Worm (Caenorhabditis elegans) whole organism, late embryonic: Measurements from ENCODE around the gene fbxa-62.

ENCODE experiments used
- F13H6.1 ChIP-seq: sonication (generic microtip); optimal IDR thresholded peaks from 2 replicates; lab custom pipeline; 2016; ENCODE audit warnings: missing genetic modification characterization, missing compliant biosample characterization
- T23F11.4 ChIP-seq: fragments of 200-800 bp; sonication (Bioruptor generic); optimal IDR thresholded peaks from 2 replicates; lab custom pipeline; 2018; ENCODE audit warnings: mild to moderate bottlenecking, missing genetic modification characterization, missing compliant biosample characterization
- ceh-14 ChIP-seq: sonication (generic microtip); optimal IDR thresholded peaks from 2 replicates; lab custom pipeline; 2016; ENCODE audit warnings: missing genotype, missing genetic modification characterization, missing compliant biosample characterization
- ceh-19 ChIP-seq: fragments of 200-800 bp; sonication (Bioruptor generic); optimal IDR thresholded peaks from 2 replicates; lab custom pipeline; 2018; ENCODE audit warnings: mild to moderate bottlenecking, missing genetic modification characterization, missing compliant biosample characterization
- ceh-22 ChIP-seq: sonication (generic microtip); optimal IDR thresholded peaks from 2 replicates; lab custom pipeline; 2017; ENCODE audit warnings: missing biosample characterization, missing genetic modification characterization
- ceh-31 ChIP-seq: sonication (generic microtip); optimal IDR thresholded peaks from 2 replicates; lab custom pipeline; 2016; ENCODE audit warnings: missing genetic modification characterization, missing compliant biosample characterization
- ceh-34 ChIP-seq: sonication (generic microtip); optimal IDR thresholded peaks from 2 replicates; lab custom pipeline; 2016; ENCODE audit warnings: mild to moderate bottlenecking, missing genetic modification characterization, missing compliant biosample characterization
- ceh-45 ChIP-seq: fragments of 200-800 bp; sonication (Bioruptor generic); IDR thresholded peaks from 2 replicates; pipeline ENCODE4 v1.3.6; 2022; ENCODE audit warnings: missing genetic modification reagents, missing genetic modification characterization, missing compliant biosample characterization
- ceh-48 ChIP-seq: sonication (generic microtip); optimal IDR thresholded peaks from 2 replicates; lab custom pipeline; 2016; ENCODE audit warnings: missing genetic modification characterization, inconsistent platforms, missing compliant biosample characterization
- ceh-6 ChIP-seq: fragments of 200-800 bp; sonication (Bioruptor generic); optimal IDR thresholded peaks from 2 replicates; lab custom pipeline; 2018; ENCODE audit warnings: mild to moderate bottlenecking, missing genetic modification characterization, missing compliant biosample characterization
- che-1 ChIP-seq: sonication (generic microtip); optimal IDR thresholded peaks from 2 replicates; lab custom pipeline; 2016; ENCODE audit warnings: mild to moderate bottlenecking, missing genetic modification characterization, missing compliant biosample characterization
- elt-2 ChIP-seq: sonication (generic microtip); optimal IDR thresholded peaks from 2 replicates; lab custom pipeline; 2016; ENCODE audit warnings: missing genetic modification reagents, missing genetic modification characterization, missing compliant biosample characterization
- eyg-1 ChIP-seq: sonication (generic microtip); optimal IDR thresholded peaks from 2 replicates; lab custom pipeline; 2016; ENCODE audit warnings: missing genotype, missing genetic modification characterization, missing compliant biosample characterization
- fkh-10 ChIP-seq: fragments of 150-350 bp; optimal IDR thresholded peaks from 2 replicates; lab custom pipeline; 2014; ENCODE audit warnings: missing biosample characterization, missing genetic modification reagents, missing genetic modification characterization
- gmeb-2 ChIP-seq: sonication (generic microtip); optimal IDR thresholded peaks from 2 replicates; lab custom pipeline; 2016; ENCODE audit warnings: missing genetic modification characterization, inconsistent platforms, missing compliant biosample characterization
- hlh-30 ChIP-seq: sonication (generic microtip); optimal IDR thresholded peaks from 2 replicates; lab custom pipeline; 2017; ENCODE audit warnings: antibody characterized with exemption, missing genetic modification characterization, missing compliant biosample characterization; ENCODE audit not compliant: insufficient read depth
- lin-11 ChIP-seq: fragments of 200-800 bp; sonication (Bioruptor generic); optimal IDR thresholded peaks from 2 replicates; lab custom pipeline; 2018; ENCODE audit warnings: mild to moderate bottlenecking, missing genetic modification characterization, missing compliant biosample characterization
- nfya-1 ChIP-seq: sonication (generic microtip); optimal IDR thresholded peaks from 2 replicates; lab custom pipeline; 2017; ENCODE audit warnings: missing genetic modification characterization, mild to moderate bottlenecking, missing compliant biosample characterization, antibody characterized with exemption, moderate library complexity
- nhr-11 ChIP-seq: fragments of 150-350 bp; optimal IDR thresholded peaks from 2 replicates; lab custom pipeline; 2014; ENCODE audit warnings: missing biosample characterization, missing genetic modification characterization
- npax-4 ChIP-seq: sonication (generic microtip); optimal IDR thresholded peaks from 2 replicates; lab custom pipeline; 2016; ENCODE audit warnings: missing genetic modification characterization, missing compliant biosample characterization
- odd-2 ChIP-seq: sonication (generic microtip); optimal IDR thresholded peaks from 2 replicates; lab custom pipeline; 2017; ENCODE audit warnings: antibody characterized with exemption, mild to moderate bottlenecking, missing genetic modification characterization, missing compliant biosample characterization
- pag-3 ChIP-seq: sonication (generic microtip); optimal IDR thresholded peaks from 2 replicates; lab custom pipeline; 2016; ENCODE audit warnings: missing compliant biosample characterization, missing genetic modification characterization, borderline replicate concordance
- pha-2 ChIP-seq: sonication (generic microtip); optimal IDR thresholded peaks from 2 replicates; lab custom pipeline; 2017; ENCODE audit warnings: mild to moderate bottlenecking, missing genetic modification characterization, missing compliant biosample characterization
- ref-2 ChIP-seq: sonication (generic microtip); optimal IDR thresholded peaks from 2 replicates; lab custom pipeline; 2016; ENCODE audit warnings: missing genetic modification characterization, missing compliant biosample characterization
- rnt-1 ChIP-seq: sonication (generic microtip); optimal IDR thresholded peaks from 2 replicates; lab custom pipeline; 2016; ENCODE audit warnings: missing genetic modification characterization, missing compliant biosample characterization
- sox-4 ChIP-seq: sonication (generic microtip); optimal IDR thresholded peaks from 2 replicates; lab custom pipeline; 2017; ENCODE audit warnings: mild to moderate bottlenecking, missing genetic modification characterization, inconsistent platforms, missing compliant biosample characterization
- tbx-2 ChIP-seq: sonication (generic microtip); optimal IDR thresholded peaks from 2 replicates; lab custom pipeline; 2016; ENCODE audit warnings: missing genetic modification characterization, missing compliant biosample characterization
- unc-42 ChIP-seq: sonication (generic microtip); optimal IDR thresholded peaks from 2 replicates; lab custom pipeline; 2016; ENCODE audit warnings: missing genotype, missing genetic modification characterization, missing compliant biosample characterization
- zip-5 ChIP-seq: sonication (generic microtip); optimal IDR thresholded peaks from 2 replicates; lab custom pipeline; 2016; ENCODE audit warnings: missing genetic modification characterization, missing compliant biosample characterization
- ztf-16 ChIP-seq: sonication (generic microtip); optimal IDR thresholded peaks from 2 replicates; lab custom pipeline; 2017; ENCODE audit warnings: missing genetic modification characterization, missing compliant biosample characterization

Gene fbxa-62

ce11 chrIII:2223932-2224331 lies 3.6 kb upstream of the fbxa-62 start, which contains the start of gene srd-65:
Gene srd-65, minus strand, starts transcription at chrIII:2224032.
- TF ChIP-seq ceh-14, result no peak
- TF ChIP-seq eyg-1, result no peak
- TF ChIP-seq ceh-19 (GFP tag; lab: Kevin White, UChicago), result no peak
- TF ChIP-seq ref-2, result no peak
- no peak for TF ChIP-seq nfya-1 (tag; lab: Kevin White, UChicago)
- TF ChIP-seq T23F11.4 (GFP tag; lab: Kevin White, UChicago), result no peak
- TF ChIP-seq odd-2 (tag; lab: Kevin White, UChicago), result no peak

DNA sequence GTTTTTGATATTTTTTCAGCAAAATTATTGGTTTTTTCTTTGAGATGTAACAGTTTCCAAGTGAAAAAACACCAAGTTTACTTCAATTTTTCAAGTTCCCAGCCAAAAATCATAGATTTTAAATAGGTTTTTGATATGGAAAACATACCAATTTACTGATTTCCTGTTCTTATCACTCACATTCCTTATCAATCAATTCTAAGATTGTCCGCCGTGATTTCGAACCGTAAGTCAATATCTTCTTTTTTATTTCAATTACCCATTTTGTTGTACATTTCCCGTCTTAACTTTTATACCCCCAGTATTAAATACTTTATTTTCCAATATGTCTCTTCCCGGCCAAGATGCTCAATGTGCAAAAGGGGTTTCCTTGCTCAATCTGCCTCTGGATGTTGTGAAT lies 3.0 kb upstream of the fbxa-62 start, which contains the start of gene fbxa-38:
Gene fbxa-38 (plus strand): TSS at position 195 of the 400 bp plus-strand sequence.
- TF ChIP-seq elt-2 (peak; percentile 11), zip-5 (tag; lab: Kevin White, UChicago) (no peak)

- TF ChIP-seq ceh-6 (GFP tag; lab: Kevin White, UChicago), result no peak
- TF ChIP-seq ceh-48 (tag; lab: Kevin White, UChicago), result no peak
Observed at ce11 chrIII:2232360-2232759, 4.9 kb downstream of the fbxa-62 start, which contains the start of gene fbxa-47. Gene fbxa-47, minus strand, starts transcription at chrIII:2232460.

- TF ChIP-seq elt-2 (peak; percentile 74), F13H6.1 (no peak)
Observed at ce11 chrIII:2233399-2233798, 5.9 kb downstream of the fbxa-62 start.

DNA sequence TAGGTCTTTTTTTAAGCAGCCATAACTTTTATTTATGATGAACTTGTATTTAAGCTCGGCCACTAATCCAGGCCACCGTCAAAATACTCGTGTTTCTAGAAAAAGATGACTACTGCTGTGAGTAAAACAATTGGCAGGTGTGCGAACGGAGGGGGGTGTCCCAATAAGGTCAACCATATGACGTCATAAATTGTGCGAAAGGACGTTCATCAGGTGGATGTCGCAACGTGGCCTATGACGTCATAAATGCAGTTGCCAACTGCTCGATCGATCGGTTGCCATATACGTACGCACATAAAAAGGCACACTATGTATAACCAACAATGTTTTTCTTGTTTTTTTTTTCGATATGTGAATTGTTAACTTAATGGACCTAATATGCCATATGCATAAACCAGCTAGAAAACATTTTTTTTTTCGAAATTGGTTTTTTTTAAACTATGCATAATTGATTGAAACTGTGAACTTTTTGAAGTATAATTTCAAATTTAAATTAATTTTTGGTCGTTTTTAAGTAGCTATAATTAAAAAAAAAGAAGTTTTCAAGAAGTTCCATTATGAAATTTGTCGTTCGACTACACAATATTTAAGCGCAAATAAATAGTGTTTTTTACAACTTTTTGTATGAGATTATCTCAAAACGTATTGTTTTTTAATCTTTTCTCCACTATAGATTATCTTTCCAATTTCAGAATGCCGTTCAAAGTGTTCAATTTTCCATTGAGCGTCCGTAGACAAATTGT lies 6.9 kb downstream of the fbxa-62 start, which contains the start of gene C39B5.2:
Gene C39B5.2 (plus strand): TSS at position 693 of the 743 bp plus-strand sequence.
- TF ChIP-seq ceh-31 (tag; lab: Kevin White, UChicago), result peak; percentile 33
- peak; percentile 53 for TF ChIP-seq tbx-2
- TF ChIP-seq ceh-45 (GFP tag; lab: Robert Waterston, UW), result no peak
- peak; percentile 65 for TF ChIP-seq hlh-30 (tag; lab: Kevin White, UChicago)
- no peak for TF ChIP-seq sox-4 (tag; lab: Kevin White, UChicago)
- TF ChIP-seq ztf-16, result no peak
- TF ChIP-seq ref-2, result peak; percentile 67
- no peak for TF ChIP-seq pha-2 (tag; lab: Kevin White, UChicago)

DNA sequence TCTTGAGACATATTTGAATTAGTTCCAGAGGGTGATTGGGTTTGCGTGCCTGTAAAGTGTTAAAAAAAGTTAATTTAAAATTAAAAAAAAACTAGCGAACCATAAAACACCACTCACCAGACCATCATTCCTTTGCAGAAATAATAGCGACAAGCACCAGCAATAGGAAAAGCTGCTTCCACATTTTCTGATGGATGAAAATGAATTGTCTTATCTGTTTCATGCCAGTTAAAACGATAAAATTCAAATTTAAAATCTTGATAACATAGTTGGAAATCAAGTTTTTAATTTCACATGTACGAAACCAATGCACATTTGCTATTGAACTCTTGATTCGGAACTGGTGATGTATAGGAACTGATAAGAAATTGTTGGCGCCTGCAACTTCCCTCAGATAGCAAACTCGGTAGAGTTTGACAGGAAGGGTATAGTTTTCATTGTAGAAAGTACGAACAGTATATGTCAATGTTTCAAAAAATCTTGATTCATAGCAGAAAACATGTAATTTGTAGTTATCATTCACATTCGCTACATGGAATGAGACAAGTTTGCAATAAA lies 12.2 kb downstream of the fbxa-62 start, which contains the start of gene C39B5.10:
Gene C39B5.10 (minus strand): TSS at position 51 of the 558 bp plus-strand sequence.
- TF ChIP-seq elt-2 (peak; percentile 13), rnt-1 (tag; lab: Kevin White, UChicago) (no peak)

DNA sequence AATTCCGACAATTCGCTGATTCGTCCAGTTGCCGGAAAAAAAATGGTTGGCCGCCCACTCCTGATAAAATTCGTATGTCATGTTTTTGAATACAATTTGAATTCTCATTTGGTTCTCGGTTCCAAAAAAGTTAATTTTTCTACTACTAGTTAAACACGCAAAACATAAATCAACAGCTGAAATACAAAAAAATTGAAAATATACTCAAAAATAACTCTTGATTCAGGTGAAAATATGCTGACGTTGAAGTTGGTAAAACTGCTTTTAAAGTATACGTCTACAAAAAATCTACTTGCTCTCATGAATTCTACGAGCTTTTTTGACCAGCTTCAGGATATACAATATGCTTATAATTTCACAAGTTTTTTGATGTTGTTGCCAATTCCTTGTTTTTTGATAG lies 13.0 kb downstream of the fbxa-62 start, which contains the start of gene srz-56:
Gene srz-56 (plus strand): TSS at position 301 of the 400 bp plus-strand sequence.
- TF ChIP-seq ceh-22 (tag; lab: Kevin White, UChicago) (no peak), pag-3 (tag; lab: Kevin White, UChicago) (no peak), npax-4 (tag; lab: Kevin White, UChicago) (no peak), eyg-1 (no peak), tbx-2 (no peak), lin-11 (no peak), sox-4 (tag; lab: Kevin White, UChicago) (no peak), unc-42 (tag; lab: Kevin White, UChicago) (no peak), ceh-6 (GFP tag; lab: Kevin White, UChicago) (no peak), fkh-10 (no peak), nhr-11 (no peak), che-1 (tag; lab: Kevin White, UChicago) (no peak), ceh-34 (tag; lab: Kevin White, UChicago) (no peak), ref-2 (no peak), gmeb-2 (tag; lab: Kevin White, UChicago) (no peak), zip-5 (tag; lab: Kevin White, UChicago) (no peak)
